Fruit fly (Drosophila melanogaster): ENCODE data around the gene CG9021.

DNA sequence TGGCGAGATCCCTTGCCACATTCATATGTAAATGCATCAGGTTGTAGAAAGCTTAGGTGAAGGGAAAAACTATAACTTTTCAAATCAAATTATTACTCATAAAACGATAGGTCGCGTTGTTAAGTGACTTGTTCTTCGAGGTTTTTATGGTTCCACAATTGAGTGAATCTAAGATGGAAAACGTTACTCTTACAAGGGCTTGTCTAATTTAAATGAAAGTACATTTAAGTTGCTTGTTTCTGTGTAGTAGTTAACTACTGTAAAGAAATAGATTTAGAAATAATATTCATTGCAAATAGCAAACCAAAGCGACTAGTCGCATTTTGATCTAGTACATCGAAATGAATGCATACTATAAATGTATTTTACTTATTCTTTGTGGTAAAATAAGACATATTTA lies 21.0 kb downstream of the CG9021 start, which contains the start of gene CG44574:
- no peak for TF ChIP-seq CG8478 (optimal IDR thresholded peaks at IDR 0.05)
- no peak for TF ChIP-seq CTCF (optimal IDR thresholded peaks at IDR 0.05)

Data from S2 (cell line).